Worm (Caenorhabditis elegans): ENCODE data around the gene ceh-53.

ceh-53 gene

ce11 chrIV:3519352-3519751 is 21.3 kb downstream of the ceh-53 start (continued):
- no peak for TF ChIP-seq lin-11 (tag; optimal IDR thresholded peaks at IDR 0.05)
- TF ChIP-seq ztf-4 (tag; optimal IDR thresholded peaks at IDR 0.05) = no peak
- no peak for TF ChIP-seq ZK546.5 (tag; optimal IDR thresholded peaks at IDR 0.05)
- no peak for TF ChIP-seq nhr-6 (tag; optimal IDR thresholded peaks at IDR 0.05)

- TF ChIP-seq sma-9 (GFP tag; optimal IDR thresholded peaks at IDR 0.05) = no peak
- no peak for TF ChIP-seq sma-9 (tag; optimal IDR thresholded peaks at IDR 0.05)
- TF ChIP-seq fos-1 (tag; optimal IDR thresholded peaks at IDR 0.05) = no peak
- peak; percentile 76 for TF ChIP-seq unc-55 (GFP tag; optimal IDR thresholded peaks at IDR 0.05)
- no peak for TF ChIP-seq ZK546.5 (tag; optimal IDR thresholded peaks at IDR 0.05)
- TF ChIP-seq sma-3 (GFP tag; optimal IDR thresholded peaks at IDR 0.05) = no peak
- peak; percentile 4 for TF ChIP-seq ceh-82 (tag; optimal IDR thresholded peaks at IDR 0.05)
Measured at ce11 chrIV:3520374-3520773, 22.4 kb downstream of the ceh-53 start.

ce11 chrIV:3520957-3521356 is 22.9 kb downstream of the ceh-53 start:
- TF ChIP-seq lsy-2 (tag; optimal IDR thresholded peaks at IDR 0.05) (peak in 1 of 2 experiments; percentile 10), nhr-129 (tag; optimal IDR thresholded peaks at IDR 0.05) (peak; percentile 28), ztf-11 (tag; optimal IDR thresholded peaks at IDR 0.05) (no peak), sma-9 (GFP tag; optimal IDR thresholded peaks at IDR 0.05) (peak; percentile 31), sma-9 (tag; optimal IDR thresholded peaks at IDR 0.05) (no peak), C34F6.9 (tag; optimal IDR thresholded peaks at IDR 0.05) (peak; percentile 10), unc-55 (GFP tag; optimal IDR thresholded peaks at IDR 0.05) (peak; percentile 31), alr-1 (tag; optimal IDR thresholded peaks at IDR 0.05) (no peak), fos-1 (tag; optimal IDR thresholded peaks at IDR 0.05) (no peak), mdl-1 (tag; optimal IDR thresholded peaks at IDR 0.05) (peak in 1 of 2 experiments; percentile 18), sem-4 (tag; optimal IDR thresholded peaks at IDR 0.05) (peak; percentile 12), egl-27 (tag; optimal IDR thresholded peaks at IDR 0.05) (no peak), crh-2 (tag; optimal IDR thresholded peaks at IDR 0.05) (peak; percentile 10), ztf-4 (tag; optimal IDR thresholded peaks at IDR 0.05) (no peak), R02D3.7 (tag; optimal IDR thresholded peaks at IDR 0.05) (no peak), zag-1 (tag; optimal IDR thresholded peaks at IDR 0.05) (peak; percentile 39), ztf-1 (GFP tag; conservative IDR thresholded peaks at IDR 0.05) (no peak), F13H6.1 (tag; optimal IDR thresholded peaks at IDR 0.05) (peak; percentile 56)

ce11 chrIV:3521710-3522109 is 23.7 kb downstream of the ceh-53 start:
- TF ChIP-seq ceh-82 (tag; optimal IDR thresholded peaks at IDR 0.05) = no peak
- TF ChIP-seq lin-13 (GFP tag; optimal IDR thresholded peaks at IDR 0.05) = no peak

ce11 chrIV:3523419-3523818 is 25.4 kb downstream of the ceh-53 start:
- TF ChIP-seq Y55F3AM.14 (GFP tag; optimal IDR thresholded peaks at IDR 0.05) = no peak
- no peak for TF ChIP-seq snpc-4 (tag; optimal IDR thresholded peaks at IDR 0.05)
- no peak for TF ChIP-seq sma-9 (GFP tag; optimal IDR thresholded peaks at IDR 0.05)
- no peak for TF ChIP-seq sma-9 (tag; optimal IDR thresholded peaks at IDR 0.05)
- TF ChIP-seq zag-1 (tag; optimal IDR thresholded peaks at IDR 0.05) = no peak
- no peak for TF ChIP-seq mdl-1 (tag; optimal IDR thresholded peaks at IDR 0.05)
- TF ChIP-seq aly-2 (tag; optimal IDR thresholded peaks at IDR 0.05) = no peak
- no peak for TF ChIP-seq unc-62 (GFP tag; optimal IDR thresholded peaks at IDR 0.05)
- no peak for TF ChIP-seq ztf-11 (tag; optimal IDR thresholded peaks at IDR 0.05)
- TF ChIP-seq mbf-1 (tag; optimal IDR thresholded peaks at IDR 0.05) = no peak
- no peak for TF ChIP-seq dmd-4 (tag; optimal IDR thresholded peaks at IDR 0.05)
- no peak for TF ChIP-seq ZK546.5 (tag; optimal IDR thresholded peaks at IDR 0.05)
- no peak for TF ChIP-seq nhr-237 (tag; optimal IDR thresholded peaks at IDR 0.05)
- no peak for TF ChIP-seq nhr-6 (tag; optimal IDR thresholded peaks at IDR 0.05)
- TF ChIP-seq egl-27 (tag; optimal IDR thresholded peaks at IDR 0.05) = no peak
- no peak for TF ChIP-seq crh-2 (tag; optimal IDR thresholded peaks at IDR 0.05)
- TF ChIP-seq lsy-2 (tag; optimal IDR thresholded peaks at IDR 0.05) = no peak
- TF ChIP-seq R02D3.7 (tag; optimal IDR thresholded peaks at IDR 0.05) = no peak
- no peak for TF ChIP-seq nhr-77 (tag; optimal IDR thresholded peaks at IDR 0.05)
- no peak for TF ChIP-seq elt-1 (tag; optimal IDR thresholded peaks at IDR 0.05)
- TF ChIP-seq alr-1 (tag; optimal IDR thresholded peaks at IDR 0.05) = no peak

ce11 chrIV:3524584-3525020 is 26.6 kb downstream of the ceh-53 start:
- TF ChIP-seq sma-3 (GFP tag; optimal IDR thresholded peaks at IDR 0.05) (peak; percentile 37), Y55F3AM.14 (GFP tag; optimal IDR thresholded peaks at IDR 0.05) (peak; percentile 55), lin-13 (GFP tag; optimal IDR thresholded peaks at IDR 0.05) (peak; percentile 27), ztf-1 (GFP tag; conservative IDR thresholded peaks at IDR 0.05) (no peak), sem-4 (tag; optimal IDR thresholded peaks at IDR 0.05) (no peak), lin-11 (tag; optimal IDR thresholded peaks at IDR 0.05) (peak; percentile 44), blmp-1 (tag; optimal IDR thresholded peaks at IDR 0.05; ENCODE audit: insufficient read depth) (no peak), crh-2 (tag; optimal IDR thresholded peaks at IDR 0.05) (peak; percentile 48), mdl-1 (tag; optimal IDR thresholded peaks at IDR 0.05) (no peak), nhr-237 (tag; optimal IDR thresholded peaks at IDR 0.05) (no peak), mbf-1 (tag; optimal IDR thresholded peaks at IDR 0.05) (no peak), R02D3.7 (tag; optimal IDR thresholded peaks at IDR 0.05) (no peak), ceh-16 (tag; optimal IDR thresholded peaks at IDR 0.05) (no peak), zag-1 (tag; optimal IDR thresholded peaks at IDR 0.05) (no peak), gmeb-1 (tag; optimal IDR thresholded peaks at IDR 0.05) (peak; percentile 33), unc-39 (tag; optimal IDR thresholded peaks at IDR 0.05) (no peak), sma-9 (GFP tag; optimal IDR thresholded peaks at IDR 0.05) (peak; percentile 43), sma-9 (tag; optimal IDR thresholded peaks at IDR 0.05) (no peak), unc-55 (GFP tag; optimal IDR thresholded peaks at IDR 0.05) (peak; percentile 36), dmd-4 (tag; optimal IDR thresholded peaks at IDR 0.05) (no peak), nhr-129 (tag; optimal IDR thresholded peaks at IDR 0.05) (peak; percentile 77), ztf-4 (tag; optimal IDR thresholded peaks at IDR 0.05) (no peak), C34F6.9 (tag; optimal IDR thresholded peaks at IDR 0.05) (peak; percentile 51), nhr-21 (tag; optimal IDR thresholded peaks at IDR 0.05) (peak; percentile 17), nhr-25 (tag; optimal IDR thresholded peaks at IDR 0.05) (no peak), F13H6.1 (tag; optimal IDR thresholded peaks at IDR 0.05) (peak; percentile 39), lsy-2 (tag; optimal IDR thresholded peaks at IDR 0.05) (peak in 1 of 2 experiments; percentile 51)

Measured in whole organism, L2 larva.